Fruit fly (Drosophila melanogaster): ENCODE data around the gene Best1.
A peak's percentile ranks its signal among the peaks of the same experiment; 100 is the strongest.

DNA sequence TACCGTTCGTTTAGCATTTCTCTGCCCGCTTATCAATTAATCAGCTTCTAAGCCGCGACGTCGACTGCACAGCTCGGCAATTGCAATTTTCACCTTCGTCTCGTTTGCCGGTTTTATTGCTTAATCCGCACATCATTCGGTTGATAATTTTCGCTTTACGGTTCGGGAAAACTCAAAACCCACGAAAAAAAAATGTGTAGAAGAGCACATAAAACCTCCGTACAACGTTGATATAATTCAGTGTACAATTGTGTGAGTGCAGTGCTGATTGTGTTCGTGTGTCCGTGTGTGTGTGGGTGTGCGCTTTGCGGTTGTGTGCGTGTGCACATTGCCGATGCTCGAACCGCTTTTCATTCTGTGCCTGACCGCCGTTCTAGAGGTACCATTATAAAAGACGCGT is 58.1 kb downstream of the Best1 start, which contains the start of gene CAH7:
- TF ChIP-seq CG1621 (tag; optimal IDR thresholded peaks at IDR 0.05) (no peak), CG15336 (GFP tag; IDR thresholded peaks at IDR 0.05) (0 out of 2 replicates have a peak, but pooled peaks have one; percentile 2), Ets96B (tag; optimal IDR thresholded peaks at IDR 0.05) (no peak), CG10631 (GFP tag; optimal IDR thresholded peaks at IDR 0.05) (no peak), Gug (GFP tag; IDR thresholded peaks at IDR 0.05) (no peak), fkh (GFP tag; optimal IDR thresholded peaks at IDR 0.05) (no peak), vri (GFP tag; optimal IDR thresholded peaks at IDR 0.05) (no peak), CG3919 (GFP tag; optimal IDR thresholded peaks at IDR 0.05) (no peak), CG8119 (GFP tag; IDR thresholded peaks at IDR 0.05) (no peak), CG9139 (GFP tag; optimal IDR thresholded peaks at IDR 0.05) (no peak)

Data from whole organism, prepupa.